Worm (Caenorhabditis elegans): ENCODE data around the gene ucr-2.2.

DNA sequence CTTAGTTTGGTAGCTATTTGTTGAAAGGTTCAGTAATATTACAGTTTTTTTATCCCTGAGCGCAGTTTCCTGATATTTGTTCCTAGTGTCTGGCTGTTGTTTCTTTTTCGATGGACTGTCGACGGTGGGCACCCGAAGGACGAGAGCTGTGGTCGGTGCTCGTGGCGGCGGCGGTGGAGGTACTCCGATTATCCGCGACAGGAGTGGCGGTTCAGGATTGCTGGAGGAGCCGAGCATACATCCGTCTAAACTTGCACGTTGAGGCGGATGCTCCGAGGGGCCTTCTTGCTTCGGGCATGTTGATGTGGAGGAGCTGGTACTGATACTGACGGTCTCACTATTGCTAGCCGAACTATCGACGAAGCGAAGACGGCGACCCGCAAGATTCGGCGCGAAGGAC is 46.4 kb upstream of the ucr-2.2 start:
- TF ChIP-seq nhr-237 (tag; optimal IDR thresholded peaks at IDR 0.05) (no peak), elt-1 (tag; optimal IDR thresholded peaks at IDR 0.05; ENCODE audit: borderline replicate concordance, insufficient read depth) (no peak), lin-32 (GFP tag; optimal IDR thresholded peaks at IDR 0.05) (no peak), unc-62 (GFP tag; optimal IDR thresholded peaks at IDR 0.05) (no peak), nhr-12 (tag; optimal IDR thresholded peaks at IDR 0.05) (no peak), elt-3 (tag; optimal IDR thresholded peaks at IDR 0.05) (no peak), lsy-2 (tag; optimal IDR thresholded peaks at IDR 0.05) (no peak), snpc-4 (tag; optimal IDR thresholded peaks at IDR 0.05) (no peak), blmp-1 (tag; optimal IDR thresholded peaks at IDR 0.05) (no peak), lin-13 (tag; optimal IDR thresholded peaks at IDR 0.05) (no peak), unc-120 (tag; optimal IDR thresholded peaks at IDR 0.05; ENCODE audit: poor library complexity, severe bottlenecking) (no peak)

Measured in whole organism, mixed stage, embryonic.